Fruit fly (Drosophila melanogaster): Measurements from ENCODE around the gene CG9922.
A peak's percentile ranks its signal among the peaks of the same experiment; 100 is the strongest.

Gene CG9922

dm6 chr3R:14001208-14001916 lies 34.8 kb downstream of the CG9922 start:
- TF ChIP-seq dysf (GFP tag; IDR thresholded peaks at IDR 0.05) (0 out of 3 replicates have a peak, but pooled peaks have one; percentile 22), Sox102F (GFP tag; optimal IDR thresholded peaks at IDR 0.05) (peak; percentile 15), D19A (tag; optimal IDR thresholded peaks at IDR 0.05) (peak; percentile 90), crol (GFP tag; IDR thresholded peaks at IDR 0.05) (no peak), CG8281 (tag; optimal IDR thresholded peaks at IDR 0.05) (peak; percentile 20), dmrt99B (tag; optimal IDR thresholded peaks at IDR 0.05) (peak; percentile 26), CG5953 (GFP tag; IDR thresholded peaks at IDR 0.05) (0 out of 2 replicates have a peak, but pooled peaks have one; percentile 41), sr (GFP tag; IDR thresholded peaks at IDR 0.05) (peak; percentile 56; the same call in 2 of the 3 replicates), CG2678 (tag; optimal IDR thresholded peaks at IDR 0.05) (peak; percentile 21), unpg (GFP tag; optimal IDR thresholded peaks at IDR 0.05) (peak; percentile 30), rib (GFP tag; IDR thresholded peaks at IDR 0.05) (no peak), CG2199 (GFP tag; IDR thresholded peaks at IDR 0.05) (no peak), CG15269 (tag; optimal IDR thresholded peaks at IDR 0.05) (peak; percentile 20), Hr51 (GFP tag; optimal IDR thresholded peaks at IDR 0.05) (peak in 1 of 2 experiments; percentile 36), nmo (GFP tag; optimal IDR thresholded peaks at IDR 0.05) (peak; percentile 8), oc (tag; optimal IDR thresholded peaks at IDR 0.05) (peak; percentile 73), Nf-YC (tag; optimal IDR thresholded peaks at IDR 0.05) (peak; percentile 17), gem (tag; optimal IDR thresholded peaks at IDR 0.05) (peak; percentile 37), CG17385 (GFP tag; optimal IDR thresholded peaks at IDR 0.05) (peak; percentile 24), CG7786 (GFP tag; optimal IDR thresholded peaks at IDR 0.05) (no peak), CG6689 (GFP tag; IDR thresholded peaks at IDR 0.05) (0 out of 2 replicates have a peak, but pooled peaks have one; percentile 4), Ptx1 (GFP tag; IDR thresholded peaks at IDR 0.05) (0 out of 2 replicates have a peak, but pooled peaks have one; percentile 20), CG13296 (GFP tag; optimal IDR thresholded peaks at IDR 0.05) (peak; percentile 27), CG13624 (GFP tag; optimal IDR thresholded peaks at IDR 0.05) (no peak), CG11504 (tag; optimal IDR thresholded peaks at IDR 0.05) (peak; percentile 18), phol (tag; optimal IDR thresholded peaks at IDR 0.05) (peak; percentile 16), grau (tag; optimal IDR thresholded peaks at IDR 0.05) (peak; percentile 32), Med (GFP tag) (peak; percentile 28), chn (GFP tag; optimal IDR thresholded peaks at IDR 0.05) (no peak), row (GFP tag; IDR thresholded peaks at IDR 0.05) (peak; percentile 57; the same call in 2 of the 3 replicates), eve (GFP tag; optimal IDR thresholded peaks at IDR 0.05) (peak in 1 of 2 experiments; percentile 60), CG2202 (tag; optimal IDR thresholded peaks at IDR 0.05) (no peak), CG7839 (tag; optimal IDR thresholded peaks at IDR 0.05) (peak; percentile 9)

dm6 chr3R:13999531-13999930 lies 36.7 kb downstream of the CG9922 start:
- peak; percentile 28 for TF ChIP-seq ewg (GFP tag; optimal IDR thresholded peaks at IDR 0.05)
- TF ChIP-seq CG8388 (GFP tag; optimal IDR thresholded peaks at IDR 0.05) = peak; percentile 39
- TF ChIP-seq chif (GFP tag; optimal IDR thresholded peaks at IDR 0.05) = peak; percentile 0 to 82
- TF ChIP-seq CG5245 (GFP tag; optimal IDR thresholded peaks at IDR 0.05) = peak; percentile 63
- no peak for TF ChIP-seq zf30C (GFP tag; optimal IDR thresholded peaks at IDR 0.05)
- TF ChIP-seq jing (GFP tag; optimal IDR thresholded peaks at IDR 0.05) = peak; percentile 17
- TF ChIP-seq Max (GFP tag; optimal IDR thresholded peaks at IDR 0.05) = peak; percentile 40
- 0 out of 2 replicates have a peak, but pooled peaks have one; percentile 21 for TF ChIP-seq MBD-R2 (GFP tag; IDR thresholded peaks at IDR 0.05)
- TF ChIP-seq ase (GFP tag; IDR thresholded peaks at IDR 0.05) = 0 out of 3 replicates have a peak, but pooled peaks have one; percentile 36
- TF ChIP-seq Optix (GFP tag; IDR thresholded peaks at IDR 0.05) = 0 out of 3 replicates have a peak, but pooled peaks have one; percentile 44
- peak; percentile 51 for TF ChIP-seq pnt (GFP tag; optimal IDR thresholded peaks at IDR 0.05)
- TF ChIP-seq trem (tag; optimal IDR thresholded peaks at IDR 0.05) = peak; percentile 4
- peak; percentile 1 for TF ChIP-seq CG10565 (GFP tag; optimal IDR thresholded peaks at IDR 0.05)
- no peak for TF ChIP-seq tio (GFP tag; optimal IDR thresholded peaks at IDR 0.05)
- peak; percentile 61; the same call in 1 of the 2 replicates for TF ChIP-seq Xrp1 (GFP tag; IDR thresholded peaks at IDR 0.05)
- TF ChIP-seq CG10959 (GFP tag; IDR thresholded peaks at IDR 0.05) = peak; percentile 64; the same call in 1 of the 2 replicates
- peak; percentile 72 for TF ChIP-seq CG18764 (GFP tag; optimal IDR thresholded peaks at IDR 0.05)
